Fruit fly (Drosophila melanogaster): ENCODE measurements around the gene Dnaaf5.

Dnaaf5 gene

DNA sequence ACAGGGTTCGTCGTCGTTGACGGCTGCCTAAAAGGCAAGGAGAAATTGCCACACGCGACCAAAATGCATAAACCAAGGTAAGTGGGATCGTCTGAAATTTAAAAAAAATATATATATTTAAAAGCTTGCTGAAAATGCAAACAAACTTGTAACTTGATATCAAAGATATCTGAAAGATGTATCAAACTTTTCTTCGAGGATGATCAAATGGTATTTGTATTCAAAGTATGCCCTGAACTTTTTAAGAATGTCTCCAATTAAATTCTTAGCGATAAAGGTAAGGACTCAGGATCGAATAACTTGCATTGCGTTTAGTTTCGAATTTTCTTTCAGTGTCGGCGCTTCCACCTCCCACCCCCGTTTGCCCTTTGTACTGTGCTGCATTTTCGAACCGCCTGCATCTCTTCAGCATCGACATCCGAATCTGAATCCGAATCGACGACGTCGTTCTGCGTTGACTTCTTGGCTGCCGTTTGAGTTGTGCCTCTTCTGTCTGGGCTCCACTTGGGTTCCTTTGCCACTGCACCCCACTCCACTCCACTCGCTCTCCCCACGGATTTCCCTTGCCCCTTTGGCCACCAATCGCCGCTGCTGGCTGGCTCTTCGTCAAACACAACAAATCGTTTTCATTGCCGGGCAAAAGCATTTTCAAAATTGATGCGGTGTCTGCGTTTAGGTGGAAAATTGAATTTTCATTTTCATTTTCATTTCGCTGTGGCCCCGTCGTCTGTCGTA, 24.7 kb upstream of the Dnaaf5 start (continued):
- TF ChIP-seq CG4328 (GFP tag; optimal IDR thresholded peaks at IDR 0.05) (peak; percentile 19), nmo (GFP tag; optimal IDR thresholded peaks at IDR 0.05) (peak; percentile 71), CG2202 (tag; optimal IDR thresholded peaks at IDR 0.05) (peak; percentile 25), CG10209 (GFP tag; optimal IDR thresholded peaks at IDR 0.05) (peak; percentile 51), CG11504 (tag; optimal IDR thresholded peaks at IDR 0.05) (peak; percentile 4), peb (GFP tag; IDR thresholded peaks at IDR 0.05) (no peak), CG34422 (GFP tag; IDR thresholded peaks at IDR 0.05) (no peak), mirr (GFP tag; optimal IDR thresholded peaks at IDR 0.05) (no peak), CG3407 (GFP tag; optimal IDR thresholded peaks at IDR 0.05) (peak; percentile 15), Oaz (GFP tag; IDR thresholded peaks at IDR 0.05) (no peak), fd3F (GFP tag; optimal IDR thresholded peaks at IDR 0.05) (no peak), CG9876 (GFP tag; optimal IDR thresholded peaks at IDR 0.05) (no peak), Gug (GFP tag; IDR thresholded peaks at IDR 0.05) (no peak), CG6254 (GFP tag; optimal IDR thresholded peaks at IDR 0.05) (peak; percentile 32), sens (GFP tag) (peak; percentile 64), CG18476 (GFP tag; optimal IDR thresholded peaks at IDR 0.05) (no peak), wdn (GFP tag; IDR thresholded peaks at IDR 0.05) (no peak), Blimp-1 (GFP tag; optimal IDR thresholded peaks at IDR 0.05) (peak; percentile 62), CG15601 (tag; optimal IDR thresholded peaks at IDR 0.05) (peak; percentile 54), hb (GFP tag; IDR thresholded peaks at IDR 0.05; ENCODE audit: partially characterized antibody) (no peak), stc (GFP tag; IDR thresholded peaks at IDR 0.05) (no peak), CG16779 (GFP tag; IDR thresholded peaks at IDR 0.05) (no peak), sens-2 (GFP tag; IDR thresholded peaks at IDR 0.05) (no peak), Doc2 (GFP tag; IDR thresholded peaks at IDR 0.05) (no peak), croc (GFP tag; conservative IDR thresholded peaks at IDR 0.05) (peak; percentile 27; the same call in 1 of the 3 replicates), CG11695 (GFP tag; IDR thresholded peaks at IDR 0.05) (no peak), E2f2 (GFP tag; IDR thresholded peaks at IDR 0.05) (no peak), CG7839 (tag; optimal IDR thresholded peaks at IDR 0.05) (peak; percentile 47), CG31388 (GFP tag; optimal IDR thresholded peaks at IDR 0.05) (no peak), so (GFP tag; IDR thresholded peaks at IDR 0.05) (peak; percentile 13; the same call in 1 of the 3 replicates), CG2129 (GFP tag; IDR thresholded peaks at IDR 0.05; ENCODE audit: partially characterized antibody) (no peak), Dad (GFP tag; optimal IDR thresholded peaks at IDR 0.05) (no peak), CG2116 (GFP tag; optimal IDR thresholded peaks at IDR 0.05) (no peak), CG6765 (GFP tag; optimal IDR thresholded peaks at IDR 0.05) (no peak), wor (GFP tag; IDR thresholded peaks at IDR 0.05) (0 out of 2 replicates have a peak, but pooled peaks have one; percentile 16), mam (GFP tag; optimal IDR thresholded peaks at IDR 0.05) (no peak), Lpt (GFP tag; optimal IDR thresholded peaks at IDR 0.05) (no peak), Max (GFP tag; optimal IDR thresholded peaks at IDR 0.05) (no peak), CG4404 (GFP tag; IDR thresholded peaks at IDR 0.05) (0 out of 2 replicates have a peak, but pooled peaks have one; percentile 25), CG17359 (tag; optimal IDR thresholded peaks at IDR 0.05) (peak; percentile 20), Dip3 (GFP tag; optimal IDR thresholded peaks at IDR 0.05) (no peak), Mad (GFP tag; optimal IDR thresholded peaks at IDR 0.05) (no peak), cato (GFP tag; optimal IDR thresholded peaks at IDR 0.05; ENCODE audit: borderline replicate concordance) (no peak), Kr (GFP tag; optimal IDR thresholded peaks at IDR 0.05) (no peak), CG15011 (GFP tag; optimal IDR thresholded peaks at IDR 0.05) (no peak), CG17361 (GFP tag; IDR thresholded peaks at IDR 0.05) (peak; percentile 57), grau (tag; optimal IDR thresholded peaks at IDR 0.05) (peak; percentile 47), C15 (GFP tag; IDR thresholded peaks at IDR 0.05) (no peak), ttk (GFP tag; IDR thresholded peaks at IDR 0.05) (no peak), CG33557 (GFP tag; optimal IDR thresholded peaks at IDR 0.05) (peak; percentile 56)
